Worm (Caenorhabditis elegans): ENCODE results near the gene srh-308.

srh-308 gene

DNA sequence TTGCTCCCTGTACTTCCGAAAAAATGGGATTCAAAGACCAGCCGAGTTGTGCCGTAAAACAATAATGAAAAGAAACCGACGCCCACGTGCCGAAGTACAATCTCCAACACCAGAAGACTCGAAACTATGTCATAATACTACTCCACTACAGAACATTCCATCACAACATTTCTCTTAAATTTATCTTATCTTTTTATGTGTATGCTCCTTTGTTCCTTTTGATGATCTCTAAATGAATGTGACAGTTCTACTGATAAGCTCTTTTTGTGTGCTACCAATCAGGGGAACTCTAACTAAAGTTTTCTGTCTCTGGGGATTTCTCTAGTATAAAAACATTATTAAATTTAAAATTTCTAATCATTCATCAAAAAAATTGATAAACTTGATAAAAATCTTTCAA, 30.6 kb downstream of the srh-308 start (continued):
- TF ChIP-seq hif-1 (tag; optimal IDR thresholded peaks at IDR 0.05) (peak in 1 of 2 experiments; percentile 56), hlh-30 (tag; optimal IDR thresholded peaks at IDR 0.05; ENCODE audit: insufficient read depth) (peak; percentile 2)

DNA sequence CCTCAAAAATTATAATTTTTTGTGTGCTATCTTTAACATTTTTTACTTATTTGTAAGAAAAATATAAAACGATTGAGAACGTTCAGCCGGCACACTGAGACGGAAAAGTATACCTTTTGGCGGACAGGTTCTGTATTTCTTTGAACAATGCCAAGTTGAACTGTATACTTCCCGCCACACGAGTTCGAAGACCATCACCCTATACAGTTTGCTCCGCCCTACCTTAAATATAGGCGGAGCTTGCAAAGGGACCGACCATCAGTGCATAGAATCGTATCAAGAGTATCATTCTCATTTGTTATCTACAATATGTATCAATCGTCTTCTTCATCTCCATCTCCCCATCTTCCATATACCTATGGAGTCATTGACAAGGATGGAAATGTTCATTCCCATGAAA, 32.5 kb downstream of the srh-308 start, which contains the start of gene end-1:
end-1 (plus strand) TSS at position 301 of the 400 bp plus-strand sequence.
- no peak for TF ChIP-seq nhr-28 (tag; optimal IDR thresholded peaks at IDR 0.05)
- no peak for TF ChIP-seq tra-1 (GFP tag; IDR thresholded peaks at IDR 0.05)
- no peak for TF ChIP-seq lin-29 (GFP tag; IDR thresholded peaks at IDR 0.05)
- no peak for TF ChIP-seq sdz-12 (GFP tag; optimal IDR thresholded peaks at IDR 0.05)
- TF ChIP-seq lim-7 (GFP tag; IDR thresholded peaks at IDR 0.05): no peak
- no peak for TF ChIP-seq fos-1 (tag; optimal IDR thresholded peaks at IDR 0.05)
- TF ChIP-seq nhr-76 (tag; optimal IDR thresholded peaks at IDR 0.05): no peak
- TF ChIP-seq set-16 (GFP tag; IDR thresholded peaks at IDR 0.05): no peak
- no peak for TF ChIP-seq daf-8 (GFP tag; IDR thresholded peaks at IDR 0.05)
- no peak for TF ChIP-seq nhr-237 (tag; optimal IDR thresholded peaks at IDR 0.05)
- TF ChIP-seq aha-1 (tag): no peak
- TF ChIP-seq ceh-62 (tag; optimal IDR thresholded peaks at IDR 0.05): no peak
- TF ChIP-seq pha-4 (GFP tag; IDR thresholded peaks at IDR 0.05): no peak
- no peak for TF ChIP-seq pha-4 (tag; optimal IDR thresholded peaks at IDR 0.05)
- TF ChIP-seq ceh-32 (tag; optimal IDR thresholded peaks at IDR 0.05; ENCODE audit: poor library complexity): no peak
- TF ChIP-seq snpc-1.2 (GFP tag; IDR thresholded peaks at IDR 0.05): no peak
- no peak for TF ChIP-seq nhr-77 (tag; optimal IDR thresholded peaks at IDR 0.05)
- no peak for TF ChIP-seq cey-2 (tag; optimal IDR thresholded peaks at IDR 0.05; ENCODE audit: borderline replicate concordance, insufficient read depth)
- no peak for TF ChIP-seq F26F4.8 (GFP tag; conservative IDR thresholded peaks at IDR 0.05)
- no peak for TF ChIP-seq ctbp-1 (GFP tag; IDR thresholded peaks at IDR 0.05)

- peak; percentile 91 for TF ChIP-seq aha-1 (tag)
- no peak for TF ChIP-seq nhr-102 (tag; optimal IDR thresholded peaks at IDR 0.05)
Measured at ce11 chrV:13981677-13982076, 35.7 kb downstream of the srh-308 start.

ce11 chrV:13980807-13981206, 36.6 kb downstream of the srh-308 start, which contains the start of gene eol-1:
Gene eol-1 (minus strand): TSS chrV:13980907.
- TF ChIP-seq daf-12 (tag; optimal IDR thresholded peaks at IDR 0.05): no peak
- no peak for TF ChIP-seq spr-1 (tag; optimal IDR thresholded peaks at IDR 0.05)
- no peak for TF ChIP-seq unc-39 (tag; optimal IDR thresholded peaks at IDR 0.05)
- no peak for TF ChIP-seq ZK337.2 (GFP tag; IDR thresholded peaks at IDR 0.05)
- TF ChIP-seq unc-130 (GFP tag; optimal IDR thresholded peaks at IDR 0.05): no peak
- no peak for TF ChIP-seq unc-62 (GFP tag; optimal IDR thresholded peaks at IDR 0.05 in 1 of 2)
- TF ChIP-seq unc-62 (tag; optimal IDR thresholded peaks at IDR 0.05): no peak
- no peak for TF ChIP-seq Y75B8A.6 (GFP tag; IDR thresholded peaks at IDR 0.05)
- no peak for TF ChIP-seq pqm-1 (tag; optimal IDR thresholded peaks at IDR 0.05)
- no peak for TF ChIP-seq lin-38 (GFP tag; IDR thresholded peaks at IDR 0.05)
- TF ChIP-seq Y48G9A.11 (GFP tag; IDR thresholded peaks at IDR 0.05): no peak
- TF ChIP-seq nhr-11 (tag; optimal IDR thresholded peaks at IDR 0.05): no peak
- TF ChIP-seq lsy-2 (tag; optimal IDR thresholded peaks at IDR 0.05): no peak
- TF ChIP-seq aha-1 (tag): no peak
- no peak for TF ChIP-seq ama-1 (optimal IDR thresholded peaks at IDR 0.05)
- TF ChIP-seq php-3 (GFP tag; IDR thresholded peaks at IDR 0.05): no peak
- TF ChIP-seq nhr-10 (tag; optimal IDR thresholded peaks at IDR 0.05): no peak
- no peak for TF ChIP-seq zfp-3 (GFP tag; conservative IDR thresholded peaks at IDR 0.05)
- no peak for TF ChIP-seq ztf-11 (tag; optimal IDR thresholded peaks at IDR 0.05)

All from whole organism, L4 larva.